Fruit fly (Drosophila melanogaster): ENCODE data around the gene CG6765.

Gene CG6765

dm6 chr3L:8506975-8507441 is 5.6 kb upstream of the CG6765 start, which contains the start of gene CG43163 (continued):
- TF ChIP-seq NFAT (GFP tag; IDR thresholded peaks at IDR 0.05) (peak; percentile 63), CG7745 (tag; optimal IDR thresholded peaks at IDR 0.05) (no peak), Stat92E (GFP tag; optimal IDR thresholded peaks at IDR 0.05) (peak in 1 of 3 experiments; percentile 8), H2.0 (GFP tag; IDR thresholded peaks at IDR 0.05) (peak; percentile 43; the same call in 1 of the 2 replicates), Dbx (GFP tag; IDR thresholded peaks at IDR 0.05) (peak; percentile 61; the same call in 1 of the 3 replicates), Atf-2 (GFP tag; optimal IDR thresholded peaks at IDR 0.05) (peak; percentile 32), hth (optimal IDR thresholded peaks at IDR 0.05) (no peak), her (GFP tag; optimal IDR thresholded peaks at IDR 0.05) (peak; percentile 18), Nf-YB (GFP tag; optimal IDR thresholded peaks at IDR 0.05) (peak; percentile 36), CG14860 (GFP tag; IDR thresholded peaks at IDR 0.05; ENCODE audit: partially characterized antibody) (no peak), Dad (GFP tag; optimal IDR thresholded peaks at IDR 0.05) (no peak), kah (GFP tag; optimal IDR thresholded peaks at IDR 0.05) (peak; percentile 53), pzg (GFP tag; optimal IDR thresholded peaks at IDR 0.05) (peak; percentile 72), aop (GFP tag; IDR thresholded peaks at IDR 0.05) (no peak), tin (GFP tag; optimal IDR thresholded peaks at IDR 0.05) (peak; percentile 70), NK7.1 (GFP tag; optimal IDR thresholded peaks at IDR 0.05) (no peak), CG8765 (GFP tag; IDR thresholded peaks at IDR 0.05) (peak; percentile 14; the same call in 1 of the 2 replicates), CG2875 (GFP tag; optimal IDR thresholded peaks at IDR 0.05) (peak; percentile 34), sna (GFP tag; IDR thresholded peaks at IDR 0.05; ENCODE audit: partially characterized antibody) (no peak), BEAF-32 (GFP tag; optimal IDR thresholded peaks at IDR 0.05) (peak; percentile 23), da (GFP tag; optimal IDR thresholded peaks at IDR 0.05) (no peak), CG12219 (GFP tag; optimal IDR thresholded peaks at IDR 0.05) (peak; percentile 47), Hand (GFP tag; optimal IDR thresholded peaks at IDR 0.05) (no peak), CG6765 (GFP tag; optimal IDR thresholded peaks at IDR 0.05) (peak; percentile 24), D19A (tag; optimal IDR thresholded peaks at IDR 0.05) (peak; percentile 55), gsb (GFP tag; IDR thresholded peaks at IDR 0.05) (0 out of 2 replicates have a peak, but pooled peaks have one; percentile 32), Doc3 (GFP tag; IDR thresholded peaks at IDR 0.05; ENCODE audit: partially characterized antibody) (no peak), row (GFP tag; IDR thresholded peaks at IDR 0.05) (peak; percentile 88), CG4820 (GFP tag; optimal IDR thresholded peaks at IDR 0.05) (peak; percentile 53), CG3847 (GFP tag; IDR thresholded peaks at IDR 0.05) (peak; percentile 78), Mad (GFP tag; optimal IDR thresholded peaks at IDR 0.05) (peak; percentile 75), Doc2 (GFP tag; IDR thresholded peaks at IDR 0.05) (no peak), CG17385 (GFP tag; optimal IDR thresholded peaks at IDR 0.05) (peak; percentile 67), Dek (tag; optimal IDR thresholded peaks at IDR 0.05) (peak; percentile 68), PHDP (tag; optimal IDR thresholded peaks at IDR 0.05) (peak; percentile 80), zfh1 (GFP tag; IDR thresholded peaks at IDR 0.05) (peak; percentile 71), dimm (GFP tag; IDR thresholded peaks at IDR 0.05) (no peak), Hr3 (GFP tag; optimal IDR thresholded peaks at IDR 0.05) (peak; percentile 66), MBD-R2 (GFP tag; IDR thresholded peaks at IDR 0.05) (peak; percentile 84), gfzf (GFP tag; optimal IDR thresholded peaks at IDR 0.05) (peak; percentile 82), CG9609 (GFP tag; optimal IDR thresholded peaks at IDR 0.05) (peak; percentile 6), vfl (GFP tag; optimal IDR thresholded peaks at IDR 0.05) (peak; percentile 47), CG11085 (GFP tag; IDR thresholded peaks at IDR 0.05) (peak; percentile 37; the same call in 1 of the 2 replicates), CG4282 (GFP tag; optimal IDR thresholded peaks at IDR 0.05) (peak; percentile 22), CG33557 (GFP tag; optimal IDR thresholded peaks at IDR 0.05) (no peak), CG9215 (GFP tag; IDR thresholded peaks at IDR 0.05) (peak; percentile 37; the same call in 1 of the 2 replicates), CG4360 (GFP tag; IDR thresholded peaks at IDR 0.05) (peak; percentile 85), CG7786 (GFP tag; optimal IDR thresholded peaks at IDR 0.05) (no peak), CG11456 (GFP tag; IDR thresholded peaks at IDR 0.05) (peak; percentile 65; the same call in 2 of the 3 replicates), seq (GFP tag; IDR thresholded peaks at IDR 0.05) (no peak), CG17359 (tag; optimal IDR thresholded peaks at IDR 0.05) (peak; percentile 62)

All from whole organism, embryonic.